Worm (Caenorhabditis elegans): Measurements from ENCODE around the gene msp-51.

- TF ChIP-seq nhr-76 (tag; optimal IDR thresholded peaks at IDR 0.05) (no peak), skn-1 (tag; optimal IDR thresholded peaks at IDR 0.05) (no peak), dve-1 (tag; optimal IDR thresholded peaks at IDR 0.05; ENCODE audit: insufficient read depth) (no peak), spr-3 (GFP tag; optimal IDR thresholded peaks at IDR 0.05) (no peak), T26A8.4 (GFP tag; IDR thresholded peaks at IDR 0.05) (no peak), nhr-48 (tag; optimal IDR thresholded peaks at IDR 0.05) (no peak), ama-1 (optimal IDR thresholded peaks at IDR 0.05) (no peak), aly-2 (tag; optimal IDR thresholded peaks at IDR 0.05) (no peak), lin-39 (tag; optimal IDR thresholded peaks at IDR 0.05) (no peak), ces-1 (GFP tag; optimal IDR thresholded peaks at IDR 0.05) (no peak), daf-12 (tag; optimal IDR thresholded peaks at IDR 0.05) (no peak), fos-1 (tag; optimal IDR thresholded peaks at IDR 0.05) (no peak), Y48G9A.11 (GFP tag; IDR thresholded peaks at IDR 0.05) (no peak), F26F4.8 (GFP tag; conservative IDR thresholded peaks at IDR 0.05) (no peak)
These were observed 673 bp downstream of the msp-51 start for ce11 chrIV:5294467-5294866.
